Worm (Caenorhabditis elegans): Measurements from ENCODE around the gene idpb-2.

idpb-2 gene

ce11 chrII:5042381-5042930 is 27.0 kb downstream of the idpb-2 start (continued):
- TF ChIP-seq fkh-4 (tag; optimal IDR thresholded peaks at IDR 0.05; ENCODE audit: borderline replicate concordance) = no peak
- TF ChIP-seq nhr-11 (tag; optimal IDR thresholded peaks at IDR 0.05) = no peak
- no peak for TF ChIP-seq lin-35 (GFP tag; optimal IDR thresholded peaks at IDR 0.05)
- no peak for TF ChIP-seq unc-30 (tag; optimal IDR thresholded peaks at IDR 0.05)

- TF ChIP-seq lsy-2 (tag; optimal IDR thresholded peaks at IDR 0.05) (peak in 1 of 2 experiments; percentile 43), fkh-4 (tag; optimal IDR thresholded peaks at IDR 0.05; ENCODE audit: borderline replicate concordance) (no peak), pqm-1 (tag; optimal IDR thresholded peaks at IDR 0.05) (no peak), nhr-20 (tag; optimal IDR thresholded peaks at IDR 0.05) (no peak), ama-1 (optimal IDR thresholded peaks at IDR 0.05) (no peak), efl-1 (optimal IDR thresholded peaks at IDR 0.05) (peak in 1 of 2 experiments; percentile 22), efl-1 (GFP tag; optimal IDR thresholded peaks at IDR 0.05 in 1 of 2) (peak; percentile 46 to 84), skn-1 (tag; optimal IDR thresholded peaks at IDR 0.05) (no peak), C04F5.9 (tag; optimal IDR thresholded peaks at IDR 0.05) (no peak), dpl-1 (GFP tag; optimal IDR thresholded peaks at IDR 0.05) (peak in 2 of 3 experiments; percentile 16 to 59), ceh-90 (tag; optimal IDR thresholded peaks at IDR 0.05) (no peak), ceh-88 (GFP tag; IDR thresholded peaks at IDR 0.05) (no peak), lin-35 (GFP tag; optimal IDR thresholded peaks at IDR 0.05) (peak in 1 of 2 experiments; percentile 50), nhr-90 (tag; optimal IDR thresholded peaks at IDR 0.05; ENCODE audit: poor library complexity) (no peak), hlh-4 (tag; optimal IDR thresholded peaks at IDR 0.05) (no peak), lin-14 (GFP tag; optimal IDR thresholded peaks at IDR 0.05) (no peak)
Observed at ce11 chrII:5040631-5041156, 28.7 kb downstream of the idpb-2 start, which contains the start of gene F33G12.7. F33G12.7 (minus strand) TSS chrII:5040681.

ce11 chrII:5039912-5040311 is 29.5 kb downstream of the idpb-2 start, which contains the start of gene golg-2:
golg-2 (minus strand) TSS chrII:5040091.
- TF ChIP-seq lsy-2 (tag; optimal IDR thresholded peaks at IDR 0.05) (peak; percentile 6 to 31), efl-1 (optimal IDR thresholded peaks at IDR 0.05) (peak; percentile 10 to 33), efl-1 (GFP tag; optimal IDR thresholded peaks at IDR 0.05 in 1 of 2) (peak; percentile 38 to 84), snpc-4 (tag; optimal IDR thresholded peaks at IDR 0.05) (no peak), mdl-1 (tag; optimal IDR thresholded peaks at IDR 0.05) (no peak), sptf-1 (tag; optimal IDR thresholded peaks at IDR 0.05) (no peak), ceh-8 (GFP tag; optimal IDR thresholded peaks at IDR 0.05) (no peak), mep-1 (tag; optimal IDR thresholded peaks at IDR 0.05) (peak; percentile 29), nhr-71 (tag; optimal IDR thresholded peaks at IDR 0.05) (no peak), F16B12.6 (tag; optimal IDR thresholded peaks at IDR 0.05) (peak; percentile 79), dpl-1 (GFP tag; optimal IDR thresholded peaks at IDR 0.05) (peak in 1 of 3 experiments; percentile 42), lin-35 (GFP tag; optimal IDR thresholded peaks at IDR 0.05) (peak in 1 of 2 experiments; percentile 55), blmp-1 (tag; optimal IDR thresholded peaks at IDR 0.05) (peak; percentile 20)

ce11 chrII:5036128-5036527 is 33.3 kb downstream of the idpb-2 start, which contains the start of gene lrr-1:
lrr-1 (minus strand) TSS chrII:5036439.
- TF ChIP-seq unc-130 (tag; optimal IDR thresholded peaks at IDR 0.05) = no peak
- TF ChIP-seq efl-1 (optimal IDR thresholded peaks at IDR 0.05) = no peak
- TF ChIP-seq efl-1 (GFP tag; optimal IDR thresholded peaks at IDR 0.05 in 1 of 2) = peak in 1 of 2 experiments; percentile 53

- TF ChIP-seq ceh-88 (GFP tag; IDR thresholded peaks at IDR 0.05) (no peak), unc-130 (tag; optimal IDR thresholded peaks at IDR 0.05) (no peak), Y116A8C.19 (tag; optimal IDR thresholded peaks at IDR 0.05; ENCODE audit: borderline replicate concordance) (no peak), ces-1 (GFP tag; optimal IDR thresholded peaks at IDR 0.05) (no peak), elt-2 (tag; optimal IDR thresholded peaks at IDR 0.05) (no peak), pag-3 (tag; optimal IDR thresholded peaks at IDR 0.05; ENCODE audit: borderline replicate concordance, insufficient read depth) (no peak), ets-5 (GFP tag; IDR thresholded peaks at IDR 0.05) (no peak), ceh-90 (tag; optimal IDR thresholded peaks at IDR 0.05) (no peak)
Observed at ce11 chrII:5033935-5034334, 35.5 kb downstream of the idpb-2 start, which contains the start of gene F33G12.3. F33G12.3 (minus strand) TSS chrII:5034035.

Measured in whole organism, L1 larva.